Worm (Caenorhabditis elegans): Measurements from ENCODE around the gene ztf-7.

DNA sequence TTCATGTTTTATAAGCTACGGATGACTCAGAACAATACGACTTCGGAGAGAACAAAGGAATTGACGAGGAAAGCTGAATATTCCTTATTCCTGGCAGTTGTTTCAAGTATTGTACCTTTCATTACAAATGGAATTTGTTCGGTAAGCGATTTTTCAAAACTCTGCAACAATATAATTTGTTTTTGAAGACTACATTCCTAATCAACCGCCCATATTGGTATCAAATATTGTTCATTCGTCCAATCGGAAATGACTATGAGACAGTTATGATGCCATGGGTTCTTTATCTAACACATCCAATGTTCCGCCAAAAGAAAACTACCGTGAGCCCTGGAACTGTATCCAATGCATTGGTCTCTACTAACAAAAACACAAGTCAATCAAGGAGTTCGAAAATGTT lies 22.7 kb upstream of the ztf-7 start:
- TF ChIP-seq flt-1 (GFP tag; IDR thresholded peaks at IDR 0.05) (no peak), T22C8.4 (GFP tag; IDR thresholded peaks at IDR 0.05) (no peak), ztf-29 (GFP tag; IDR thresholded peaks at IDR 0.05) (no peak), med-1 (GFP tag; optimal IDR thresholded peaks at IDR 0.05; ENCODE audit: insufficient read depth) (no peak), ztf-23 (GFP tag; IDR thresholded peaks at IDR 0.05) (no peak)

Data from whole organism, midembryonic.